Worm (Caenorhabditis elegans): ENCODE data around the gene Y50D7A.3.
A peak's percentile ranks its signal among the peaks of the same experiment; 100 is the strongest.
"Not testable (repeated sequence)": the region's sequence is repeated elsewhere in the genome, so short reads cannot be mapped to it uniquely, and the experiment has no call there.

ce11 chrIII:269572-269971 lies 15.2 kb downstream of the Y50D7A.3 start:
- TF ChIP-seq nhr-20 (tag; optimal IDR thresholded peaks at IDR 0.05); nhr-76 (tag; optimal IDR thresholded peaks at IDR 0.05); lin-13 (GFP tag; optimal IDR thresholded peaks at IDR 0.05); lin-35 (GFP tag; optimal IDR thresholded peaks at IDR 0.05); nhr-28 (tag; optimal IDR thresholded peaks at IDR 0.05); blmp-1 (tag; optimal IDR thresholded peaks at IDR 0.05); nhr-77 (tag; optimal IDR thresholded peaks at IDR 0.05); hlh-4 (tag; optimal IDR thresholded peaks at IDR 0.05); efl-1 (optimal IDR thresholded peaks at IDR 0.05); rnt-1 (tag; optimal IDR thresholded peaks at IDR 0.05); nhr-12 (tag; optimal IDR thresholded peaks at IDR 0.05); ama-1 (optimal IDR thresholded peaks at IDR 0.05); zag-1 (tag; optimal IDR thresholded peaks at IDR 0.05); fos-1 (tag; optimal IDR thresholded peaks at IDR 0.05): not testable (repeated sequence)
- TF ChIP-seq efl-1 (GFP tag; optimal IDR thresholded peaks at IDR 0.05 in 1 of 2) = peak in 1 of 2 experiments; percentile 89

All from whole organism, L1 larva.